Worm (Caenorhabditis elegans) whole organism, L2 larva: ENCODE results near the gene ZK867.2.

Source experiments
- C34F6.9 ChIP-seq: fragments of 150-350 bp; optimal IDR thresholded peaks from 2 replicates; lab custom pipeline; 2014; ENCODE audit warnings: missing biosample characterization, missing genetic modification characterization
- F13H6.1 ChIP-seq: sonication (generic microtip); optimal IDR thresholded peaks from 2 replicates; lab custom pipeline; 2016; ENCODE audit warnings: missing genetic modification characterization, missing compliant biosample characterization
- Y55F3AM.14 ChIP-seq: fragments of 200-800 bp; sonication (Bioruptor generic); optimal IDR thresholded peaks from 2 replicates; lab custom pipeline; 2018; ENCODE audit warnings: mild to moderate bottlenecking, missing genetic modification characterization, missing compliant biosample characterization
- ZK546.5 ChIP-seq: sonication (generic microtip); optimal IDR thresholded peaks from 2 replicates; lab custom pipeline; 2017; ENCODE audit warnings: missing biosample characterization, missing genetic modification characterization
- alr-1 ChIP-seq: fragments of 150-350 bp; optimal IDR thresholded peaks from 2 replicates; lab custom pipeline; 2014; ENCODE audit warnings: missing biosample characterization, missing genetic modification characterization
- ama-1 ChIP-seq: fragments of 150-350 bp; optimal IDR thresholded peaks from 2 replicates; lab custom pipeline; 2018; ENCODE audit warnings: inconsistent platforms
- blmp-1 ChIP-seq: sonication (generic microtip); optimal IDR thresholded peaks from 2 replicates; lab custom pipeline; 2017; ENCODE audit warnings: missing genetic modification characterization, mild to moderate bottlenecking, missing compliant biosample characterization, antibody characterized with exemption, moderate library complexity; ENCODE audit not compliant: insufficient read depth
- ceh-82 ChIP-seq: fragments of 150-350 bp; optimal IDR thresholded peaks from 2 replicates; lab custom pipeline; 2014; ENCODE audit warnings: missing biosample characterization, missing genetic modification characterization
- crh-2 ChIP-seq: sonication (generic microtip); optimal IDR thresholded peaks from 2 replicates; lab custom pipeline; 2017; ENCODE audit warnings: missing biosample characterization, missing genetic modification characterization
- dmd-4 ChIP-seq: sonication (generic microtip); optimal IDR thresholded peaks from 2 replicates; lab custom pipeline; 2017; ENCODE audit warnings: missing biosample characterization, missing genetic modification characterization
- egl-27 ChIP-seq: sonication (generic microtip); optimal IDR thresholded peaks from 3 replicates; lab custom pipeline; 2017; ENCODE audit warnings: missing biosample characterization, missing genetic modification reagents, missing genetic modification characterization
- elt-3 ChIP-seq: sonication (generic microtip); optimal IDR thresholded peaks from 2 replicates; lab custom pipeline; 2017; ENCODE audit warnings: missing biosample characterization, missing genetic modification characterization
- fos-1 ChIP-seq: fragments of 150-350 bp; optimal IDR thresholded peaks from 2 replicates; lab custom pipeline; 2014; ENCODE audit warnings: missing biosample characterization, missing genetic modification characterization
- lin-11 ChIP-seq: fragments of 150-350 bp; sonication (generic microtip); optimal IDR thresholded peaks from 2 replicates; lab custom pipeline; 2014; ENCODE audit warnings: missing biosample characterization, missing genetic modification characterization, inconsistent platforms, mixed read lengths
- lin-13 ChIP-seq: fragments of 150-350 bp; optimal IDR thresholded peaks from 2 replicates; lab custom pipeline; 2014; ENCODE audit warnings: missing biosample characterization, missing genetic modification reagents, missing genetic modification characterization
- lin-39 ChIP-seq: fragments of 150-350 bp; optimal IDR thresholded peaks from 2 replicates; lab custom pipeline; 2014; ENCODE audit warnings: missing biosample characterization, missing genetic modification reagents, missing genetic modification characterization
- lsy-2 ChIP-seq, 2 experiments: fragments of 150-350 bp in 1 of 2; sonication (generic microtip) in 1 of 2; optimal IDR thresholded peaks; 2 replicates each; lab custom pipeline; 2014 to 2017; ENCODE audit warnings: missing biosample characterization in 2 of 2, missing genetic modification characterization in 2 of 2
- mab-5 ChIP-seq: fragments of 150-350 bp; optimal IDR thresholded peaks from 2 replicates; lab custom pipeline; 2014; ENCODE audit warnings: missing biosample characterization, missing genetic modification characterization
- mbf-1 ChIP-seq: sonication (generic microtip); optimal IDR thresholded peaks from 2 replicates; lab custom pipeline; 2017; ENCODE audit warnings: missing biosample characterization, missing genetic modification characterization
- mdl-1 ChIP-seq, 2 experiments: fragments of 150-350 bp in 1 of 2; sonication (generic microtip) in 1 of 2; optimal IDR thresholded peaks; 2 replicates each; lab custom pipeline; 2017; ENCODE audit warnings: missing biosample characterization in 2 of 2, missing genetic modification characterization in 2 of 2
- nhr-10 ChIP-seq: sonication (generic microtip); optimal IDR thresholded peaks from 2 replicates; lab custom pipeline; 2017; ENCODE audit warnings: missing biosample characterization, missing genetic modification characterization
- nhr-12 ChIP-seq: fragments of 150-350 bp; optimal IDR thresholded peaks from 2 replicates; lab custom pipeline; 2014; ENCODE audit warnings: missing biosample characterization, missing genetic modification characterization
- nhr-129 ChIP-seq: fragments of 150-350 bp; optimal IDR thresholded peaks from 2 replicates; lab custom pipeline; 2014; ENCODE audit warnings: missing biosample characterization, missing genetic modification characterization
- nhr-21 ChIP-seq: fragments of 150-350 bp; optimal IDR thresholded peaks from 2 replicates; lab custom pipeline; 2014; ENCODE audit warnings: missing biosample characterization, missing genetic modification characterization
- nhr-23 ChIP-seq: fragments of 150-350 bp; optimal IDR thresholded peaks from 2 replicates; lab custom pipeline; 2014; ENCODE audit warnings: missing biosample characterization, missing genetic modification reagents, missing genetic modification characterization
- nhr-237 ChIP-seq: fragments of 150-350 bp; optimal IDR thresholded peaks from 2 replicates; lab custom pipeline; 2014; ENCODE audit warnings: missing biosample characterization, missing genetic modification characterization
- nhr-25 ChIP-seq: fragments of 150-350 bp; sonication (generic microtip); optimal IDR thresholded peaks from 3 replicates; lab custom pipeline; 2014; ENCODE audit warnings: missing biosample characterization, missing genetic modification characterization
- nhr-6 ChIP-seq: fragments of 150-350 bp; optimal IDR thresholded peaks from 2 replicates; lab custom pipeline; 2014; ENCODE audit warnings: missing biosample characterization, missing genetic modification characterization
- nhr-77 ChIP-seq: fragments of 150-350 bp; optimal IDR thresholded peaks from 2 replicates; lab custom pipeline; 2014; ENCODE audit warnings: missing biosample characterization, missing genetic modification characterization
- peb-1 ChIP-seq: fragments of 150-350 bp; optimal IDR thresholded peaks from 2 replicates; lab custom pipeline; 2014; ENCODE audit warnings: missing biosample characterization, missing genetic modification characterization
- skn-1 ChIP-seq: sonication (generic microtip); optimal IDR thresholded peaks from 2 replicates; lab custom pipeline; 2017; ENCODE audit warnings: missing biosample characterization, missing genetic modification characterization
- sma-3 ChIP-seq: sonication (generic microtip); optimal IDR thresholded peaks from 2 replicates; lab custom pipeline; 2016; ENCODE audit warnings: missing genetic modification reagents, missing genetic modification characterization, missing compliant biosample characterization
- sma-9 ChIP-seq, 2 experiments: fragments of 150-350 bp in 1 of 2; sonication (generic microtip) in 1 of 2; optimal IDR thresholded peaks; 2 replicates each; lab custom pipeline; 2014 to 2016; ENCODE audit warnings: missing genetic modification characterization in 2 of 2, mild to moderate bottlenecking in 1 of 2, missing biosample characterization in 1 of 2, missing compliant biosample characterization in 1 of 2, missing genetic modification reagents in 1 of 2, moderate library complexity in 1 of 2
- snpc-4 ChIP-seq: fragments of 150-350 bp; optimal IDR thresholded peaks from 2 replicates; lab custom pipeline; 2014; ENCODE audit warnings: missing biosample characterization, missing genetic modification characterization
- unc-39 ChIP-seq: fragments of 150-350 bp; optimal IDR thresholded peaks from 2 replicates; lab custom pipeline; 2014; ENCODE audit warnings: missing biosample characterization, missing genetic modification characterization
- unc-55 ChIP-seq: fragments of 150-350 bp; sonication (generic microtip); optimal IDR thresholded peaks from 3 replicates; lab custom pipeline; 2014; ENCODE audit warnings: missing biosample characterization, missing genetic modification reagents, missing genetic modification characterization
- unc-62 ChIP-seq: fragments of 150-350 bp; optimal IDR thresholded peaks from 2 replicates; lab custom pipeline; 2014; ENCODE audit warnings: missing biosample characterization, missing genetic modification reagents, missing genetic modification characterization
- zag-1 ChIP-seq: fragments of 150-350 bp; optimal IDR thresholded peaks from 2 replicates; lab custom pipeline; 2014; ENCODE audit warnings: missing biosample characterization, missing genetic modification characterization
- ztf-1 ChIP-seq: fragments of 200-800 bp; sonication (Bioruptor generic); conservative IDR thresholded peaks from 2 replicates; pipeline ENCODE4 v1.3.6; 2022; ENCODE audit warnings: missing genetic modification characterization, missing compliant biosample characterization
- ztf-11 ChIP-seq: sonication (generic microtip); optimal IDR thresholded peaks from 2 replicates; lab custom pipeline; 2017; ENCODE audit warnings: missing biosample characterization, missing genetic modification characterization
- ztf-4 ChIP-seq: fragments of 150-350 bp; optimal IDR thresholded peaks from 2 replicates; lab custom pipeline; 2014; ENCODE audit warnings: missing biosample characterization, missing genetic modification characterization

ZK867.2 gene

DNA sequence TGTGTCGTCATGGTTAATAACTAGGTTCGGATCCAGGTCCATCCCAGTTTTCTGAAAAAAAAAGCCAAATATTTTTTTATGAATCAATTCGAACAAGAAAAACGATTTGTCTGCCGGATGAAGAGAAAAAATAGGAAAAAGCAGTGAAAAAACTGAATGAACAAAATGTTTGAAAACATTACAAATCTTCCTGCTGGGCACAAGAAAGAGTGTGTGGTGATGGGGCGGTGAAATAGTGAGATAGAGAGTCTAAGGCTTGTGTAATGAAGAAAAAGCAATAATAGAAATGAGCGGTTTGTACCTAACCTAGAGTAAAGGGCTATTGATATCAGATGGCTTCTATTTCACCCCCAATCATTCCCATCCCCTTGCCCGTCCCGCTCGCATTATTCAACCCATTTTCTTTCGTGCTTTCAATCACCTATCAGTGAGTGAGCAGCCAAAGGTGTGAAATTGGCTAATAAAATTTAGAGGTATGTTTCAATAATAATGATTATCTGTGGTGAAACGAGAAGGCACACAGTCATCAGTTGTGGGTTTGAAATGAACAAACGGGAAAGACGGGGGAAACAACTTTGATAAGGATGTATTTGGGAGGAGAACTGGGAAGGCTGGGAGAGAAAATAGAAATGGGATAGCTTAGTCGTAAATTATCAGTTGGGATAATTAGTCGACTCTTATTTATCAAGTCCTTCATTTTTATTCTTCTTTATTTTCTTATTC lies 35.8 kb upstream of the ZK867.2 start, which contains the start of gene bar-1:
bar-1 (minus strand) TSS at position 51 of the 723 bp plus-strand sequence.
- TF ChIP-seq blmp-1 (tag; lab: Kevin White, UChicago): no peak
- peak; percentile 60 for TF ChIP-seq fos-1 (tag; lab: Kevin White, UChicago)

DNA sequence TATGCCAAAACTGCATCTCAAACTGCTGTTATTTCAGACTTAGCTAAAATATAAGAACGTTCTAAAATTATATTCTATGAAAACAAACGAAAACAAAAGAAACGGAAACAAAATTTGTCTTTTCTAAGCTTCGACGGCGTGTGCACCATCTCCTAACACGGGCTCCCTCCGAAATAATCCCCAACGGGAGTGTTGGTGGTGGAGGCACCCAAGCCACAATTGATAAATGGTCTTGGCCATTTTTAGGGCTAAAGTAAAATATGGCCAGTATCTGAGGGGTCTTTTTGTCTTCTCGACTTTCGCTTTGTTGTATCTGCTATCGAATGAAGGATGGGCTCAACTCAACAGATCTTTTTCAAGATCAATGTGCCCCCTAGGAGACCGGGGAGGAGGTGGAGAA lies 31.1 kb upstream of the ZK867.2 start:
- TF ChIP-seq zag-1: peak; percentile 15
- TF ChIP-seq unc-55: no peak
- peak; percentile 82 for TF ChIP-seq mab-5

- TF ChIP-seq egl-27 (tag; lab: Kevin White, UChicago) (no peak), fos-1 (tag; lab: Kevin White, UChicago) (peak; percentile 30), nhr-237 (tag; lab: Kevin White, UChicago) (no peak), sma-3 (no peak), crh-2 (tag; lab: Kevin White, UChicago) (peak; percentile 48), mdl-1 (tag; optimal IDR thresholded peaks at IDR 0.05; lab: Kevin White, UChicago) (no peak)
Measured at ce11 chrX:7176817-7177216, 29.7 kb upstream of the ZK867.2 start.

DNA sequence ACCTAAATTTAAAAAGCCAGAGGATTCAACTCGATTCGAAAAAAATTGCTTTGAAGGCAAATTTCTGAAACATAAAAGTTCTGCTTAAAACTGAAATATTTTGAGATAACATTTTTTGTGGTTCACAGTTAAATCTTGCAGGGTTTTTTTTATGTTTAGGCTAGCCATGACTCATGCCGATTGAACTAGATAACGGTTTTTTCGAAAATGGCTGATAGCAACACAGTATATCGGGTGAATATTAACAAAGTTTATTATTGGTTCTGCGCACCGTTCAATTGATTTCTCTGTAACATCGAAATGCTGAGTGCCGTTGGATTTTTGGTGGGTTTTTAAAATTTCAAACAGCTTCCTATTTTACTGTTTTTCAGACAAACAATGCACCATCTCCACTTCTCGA lies 29.2 kb upstream of the ZK867.2 start, which contains the start of gene F43E12.1:
F43E12.1 (plus strand) TSS at position 301 of the 400 bp plus-strand sequence.
- TF ChIP-seq mdl-1 (tag; optimal IDR thresholded peaks at IDR 0.05; lab: Kevin White, UChicago) (no peak), skn-1 (no peak), nhr-129 (no peak), lin-39 (tag; lab: Kevin White, UChicago) (no peak), fos-1 (tag; lab: Kevin White, UChicago) (no peak), snpc-4 (no peak), alr-1 (tag; lab: Kevin White, UChicago) (no peak), ztf-1 (no peak), sma-9 (GFP tag; optimal IDR thresholded peaks at IDR 0.05; lab: Kevin White, UChicago) (no peak), sma-9 (tag; optimal IDR thresholded peaks at IDR 0.05; lab: Kevin White, UChicago) (no peak), nhr-237 (tag; lab: Kevin White, UChicago) (no peak), lsy-2 (tag; optimal IDR thresholded peaks at IDR 0.05; lab: Kevin White, UChicago) (no peak)
- TF ChIP-seq, all 48 proteins: peak for 0

ce11 chrX:7181627-7182026 lies 24.9 kb upstream of the ZK867.2 start:
- TF ChIP-seq egl-27 (tag; lab: Kevin White, UChicago) (peak; percentile 81), Y55F3AM.14 (GFP tag; lab: Kevin White, UChicago) (peak; percentile 38), nhr-6 (peak; percentile 95), lin-13 (GFP tag; lab: Kevin White, UChicago) (peak; percentile 82), mbf-1 (peak; percentile 55), ztf-4 (peak; percentile 55), nhr-129 (peak; percentile 97), unc-62 (GFP tag; lab: Kevin White, UChicago) (peak; percentile 14), lin-11 (no peak), nhr-77 (tag; lab: Kevin White, UChicago) (peak; percentile 89), dmd-4 (tag; lab: Kevin White, UChicago) (peak; percentile 33), C34F6.9 (tag; lab: Kevin White, UChicago) (peak; percentile 35), unc-39 (tag; lab: Kevin White, UChicago) (no peak), F13H6.1 (peak; percentile 91), ZK546.5 (tag; lab: Kevin White, UChicago) (no peak), nhr-12 (tag; lab: Kevin White, UChicago) (no peak), crh-2 (tag; lab: Kevin White, UChicago) (peak; percentile 96), nhr-21 (peak; percentile 99), nhr-237 (tag; lab: Kevin White, UChicago) (peak; percentile 83), mdl-1 (tag; optimal IDR thresholded peaks at IDR 0.05; lab: Kevin White, UChicago) (peak in 1 of 2 experiments; percentile 21), zag-1 (no peak), alr-1 (tag; lab: Kevin White, UChicago) (no peak), peb-1 (tag; lab: Kevin White, UChicago) (no peak), ztf-1 (no peak), mab-5 (peak; percentile 25), skn-1 (peak; percentile 22), ztf-11 (tag; lab: Kevin White, UChicago) (no peak), sma-3 (peak; percentile 99), ceh-82 (tag; lab: Kevin White, UChicago) (peak; percentile 38), lsy-2 (tag; optimal IDR thresholded peaks at IDR 0.05; lab: Kevin White, UChicago) (peak; percentile 60 to 86), nhr-23 (no peak), snpc-4 (peak; percentile 20), elt-3 (tag; lab: Kevin White, UChicago) (no peak), fos-1 (tag; lab: Kevin White, UChicago) (peak; percentile 96), nhr-10 (tag; lab: Kevin White, UChicago) (peak; percentile 83), nhr-25 (tag; lab: Kevin White, UChicago) (peak; percentile 96), ama-1 (lab: Kevin White, UChicago) (no peak), unc-55 (no peak)
